Worm (Caenorhabditis elegans): ENCODE measurements around the gene gtf-2H3.

gtf-2H3 gene

ce11 chrIII:10118818-10119217, 1.1 kb downstream of the gtf-2H3 start, which contains the start of gene ZK1128.3:
Gene ZK1128.3, minus strand, starts transcription at chrIII:10118918.
- no peak for TF ChIP-seq scrt-1 (GFP tag; IDR thresholded peaks at IDR 0.05)
- TF ChIP-seq tra-4 (tag; optimal IDR thresholded peaks at IDR 0.05), result no peak
- no peak for TF ChIP-seq ets-7 (tag; optimal IDR thresholded peaks at IDR 0.05)
- TF ChIP-seq hnd-1 (tag; optimal IDR thresholded peaks at IDR 0.05), result no peak
- no peak for TF ChIP-seq pes-1 (GFP tag; IDR thresholded peaks at IDR 0.05)
- TF ChIP-seq tbx-11 (GFP tag; IDR thresholded peaks at IDR 0.05), result no peak
- no peak for TF ChIP-seq hmbx-1 (tag; optimal IDR thresholded peaks at IDR 0.05)
- no peak for TF ChIP-seq F13C5.2 (tag; optimal IDR thresholded peaks at IDR 0.05)
- no peak for TF ChIP-seq sea-1 (GFP tag; conservative IDR thresholded peaks at IDR 0.05)
- TF ChIP-seq ama-1 (optimal IDR thresholded peaks at IDR 0.05), result no peak
- TF ChIP-seq flt-1 (GFP tag; IDR thresholded peaks at IDR 0.05), result no peak
- TF ChIP-seq tbx-37 (GFP tag; conservative IDR thresholded peaks at IDR 0.05), result no peak
- no peak for TF ChIP-seq aly-1 (tag; optimal IDR thresholded peaks at IDR 0.05)
- TF ChIP-seq B0310.2 (tag; optimal IDR thresholded peaks at IDR 0.05), result no peak

- no peak for TF ChIP-seq ama-1 (optimal IDR thresholded peaks at IDR 0.05)
- no peak for TF ChIP-seq hmg-4 (GFP tag; optimal IDR thresholded peaks at IDR 0.05)
- TF ChIP-seq sea-1 (GFP tag; conservative IDR thresholded peaks at IDR 0.05), result no peak
- no peak for TF ChIP-seq ets-7 (tag; optimal IDR thresholded peaks at IDR 0.05)
- TF ChIP-seq scrt-1 (GFP tag; IDR thresholded peaks at IDR 0.05), result no peak
- TF ChIP-seq ceh-36 (tag; optimal IDR thresholded peaks at IDR 0.05), result no peak
- TF ChIP-seq tbx-37 (GFP tag; conservative IDR thresholded peaks at IDR 0.05), result no peak
- TF ChIP-seq tra-4 (tag; optimal IDR thresholded peaks at IDR 0.05), result no peak
- no peak for TF ChIP-seq pes-1 (GFP tag; IDR thresholded peaks at IDR 0.05)
- TF ChIP-seq hnd-1 (tag; optimal IDR thresholded peaks at IDR 0.05), result no peak
- no peak for TF ChIP-seq ceh-13 (GFP tag; optimal IDR thresholded peaks at IDR 0.05)
- no peak for TF ChIP-seq flt-1 (GFP tag; IDR thresholded peaks at IDR 0.05)
- TF ChIP-seq F13C5.2 (tag; optimal IDR thresholded peaks at IDR 0.05), result no peak
- no peak for TF ChIP-seq aly-1 (tag; optimal IDR thresholded peaks at IDR 0.05)
- TF ChIP-seq tbx-11 (GFP tag; IDR thresholded peaks at IDR 0.05), result no peak
- no peak for TF ChIP-seq hmbx-1 (tag; optimal IDR thresholded peaks at IDR 0.05)
Measured at ce11 chrIII:10114662-10115061, 5.3 kb downstream of the gtf-2H3 start, which contains the start of the genes ZK1128.1 and mett-10. Gene ZK1128.1, minus strand, starts transcription at chrIII:10114760. Gene mett-10, plus strand, starts transcription at chrIII:10115036.

- no peak for TF ChIP-seq aly-1 (tag; optimal IDR thresholded peaks at IDR 0.05)
- TF ChIP-seq ceh-36 (tag; optimal IDR thresholded peaks at IDR 0.05), result no peak
- TF ChIP-seq ama-1 (optimal IDR thresholded peaks at IDR 0.05), result no peak
- no peak for TF ChIP-seq hnd-1 (tag; optimal IDR thresholded peaks at IDR 0.05)
- TF ChIP-seq tra-4 (tag; optimal IDR thresholded peaks at IDR 0.05), result no peak
- no peak for TF ChIP-seq F13C5.2 (tag; optimal IDR thresholded peaks at IDR 0.05)
- TF ChIP-seq tbx-11 (GFP tag; IDR thresholded peaks at IDR 0.05), result no peak
- no peak for TF ChIP-seq sea-1 (GFP tag; conservative IDR thresholded peaks at IDR 0.05)
- TF ChIP-seq pes-1 (GFP tag; IDR thresholded peaks at IDR 0.05), result no peak
- TF ChIP-seq flt-1 (GFP tag; IDR thresholded peaks at IDR 0.05), result no peak
- no peak for TF ChIP-seq hmg-4 (GFP tag; optimal IDR thresholded peaks at IDR 0.05)
- no peak for TF ChIP-seq hmbx-1 (tag; optimal IDR thresholded peaks at IDR 0.05)
- no peak for TF ChIP-seq ets-7 (tag; optimal IDR thresholded peaks at IDR 0.05)
- no peak for TF ChIP-seq scrt-1 (GFP tag; IDR thresholded peaks at IDR 0.05)
- no peak for TF ChIP-seq tbx-37 (GFP tag; conservative IDR thresholded peaks at IDR 0.05)
Measured at ce11 chrIII:10112958-10113357, 7.0 kb downstream of the gtf-2H3 start, which contains the start of gene vps-29. Gene vps-29, minus strand, starts transcription at chrIII:10113058.

DNA sequence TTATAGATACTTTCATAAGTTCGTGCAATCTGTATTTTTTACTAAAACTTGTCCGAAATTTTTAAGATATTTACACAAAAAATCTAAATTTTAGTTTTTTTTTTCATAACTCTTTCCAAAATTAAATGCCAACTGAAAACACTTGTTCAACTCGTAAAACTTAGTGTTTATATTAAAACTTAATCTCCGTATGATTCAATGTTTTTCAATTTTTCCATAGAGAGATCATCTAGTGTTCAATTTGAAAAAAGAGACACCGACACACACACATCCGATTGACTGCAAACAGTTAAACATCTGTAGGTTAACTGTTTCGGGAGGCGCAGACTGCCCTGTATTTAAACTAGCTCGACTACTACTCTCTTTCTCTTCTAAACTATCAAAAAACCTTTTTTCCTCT, 11.0 kb downstream of the gtf-2H3 start, which contains the start of gene T16H12.9:
TSS of gene T16H12.9 (plus strand) at position 301 of the 400 bp plus-strand sequence.
- TF ChIP-seq tbx-37 (GFP tag; conservative IDR thresholded peaks at IDR 0.05), result no peak
- TF ChIP-seq tra-4 (tag; optimal IDR thresholded peaks at IDR 0.05), result no peak
- TF ChIP-seq tbx-11 (GFP tag; IDR thresholded peaks at IDR 0.05), result no peak
- no peak for TF ChIP-seq ceh-13 (GFP tag; optimal IDR thresholded peaks at IDR 0.05)
- TF ChIP-seq sea-1 (GFP tag; conservative IDR thresholded peaks at IDR 0.05), result no peak

DNA sequence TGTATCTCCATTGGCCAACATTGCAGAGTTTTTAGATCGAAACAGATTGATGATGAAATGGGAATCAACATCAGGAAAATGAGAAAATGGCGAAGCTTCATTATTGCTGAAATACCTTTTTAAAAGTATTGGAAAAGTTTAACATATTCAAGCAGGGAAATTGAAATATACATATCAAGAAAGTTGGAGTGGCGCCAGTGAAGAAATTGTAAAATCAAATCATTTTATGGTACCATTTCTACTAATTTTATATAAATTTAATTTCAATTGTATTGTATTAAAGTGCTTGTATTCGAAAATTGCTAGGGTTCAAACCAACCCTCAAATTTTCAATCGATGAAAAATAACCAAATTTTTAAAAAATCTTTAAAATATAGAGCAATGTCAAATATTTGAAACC, 13.6 kb downstream of the gtf-2H3 start, which contains the start of gene srt-55:
TSS of gene srt-55 (minus strand) at position 101 of the 400 bp plus-strand sequence.
- TF ChIP-seq ama-1 (optimal IDR thresholded peaks at IDR 0.05) (no peak), hmbx-1 (tag; optimal IDR thresholded peaks at IDR 0.05) (no peak), aly-1 (tag; optimal IDR thresholded peaks at IDR 0.05) (no peak), ceh-13 (GFP tag; optimal IDR thresholded peaks at IDR 0.05) (no peak), ets-7 (tag; optimal IDR thresholded peaks at IDR 0.05) (no peak), pes-1 (GFP tag; IDR thresholded peaks at IDR 0.05) (no peak), tbx-11 (GFP tag; IDR thresholded peaks at IDR 0.05) (no peak), tra-4 (tag; optimal IDR thresholded peaks at IDR 0.05) (no peak), tbx-37 (GFP tag; conservative IDR thresholded peaks at IDR 0.05) (no peak), hmg-4 (GFP tag; optimal IDR thresholded peaks at IDR 0.05) (no peak), scrt-1 (GFP tag; IDR thresholded peaks at IDR 0.05) (no peak), flt-1 (GFP tag; IDR thresholded peaks at IDR 0.05) (no peak), sea-1 (GFP tag; conservative IDR thresholded peaks at IDR 0.05) (no peak), B0310.2 (tag; optimal IDR thresholded peaks at IDR 0.05) (no peak), hnd-1 (tag; optimal IDR thresholded peaks at IDR 0.05) (no peak), F13C5.2 (tag; optimal IDR thresholded peaks at IDR 0.05) (no peak), ceh-36 (tag; optimal IDR thresholded peaks at IDR 0.05) (no peak)

- TF ChIP-seq hmbx-1 (tag; optimal IDR thresholded peaks at IDR 0.05) (no peak), scrt-1 (GFP tag; IDR thresholded peaks at IDR 0.05) (no peak), ceh-13 (GFP tag; optimal IDR thresholded peaks at IDR 0.05) (no peak), tbx-11 (GFP tag; IDR thresholded peaks at IDR 0.05) (no peak), tbx-37 (GFP tag; conservative IDR thresholded peaks at IDR 0.05) (no peak), pes-1 (GFP tag; IDR thresholded peaks at IDR 0.05) (no peak), F13C5.2 (tag; optimal IDR thresholded peaks at IDR 0.05) (no peak), ets-7 (tag; optimal IDR thresholded peaks at IDR 0.05) (no peak), ceh-36 (tag; optimal IDR thresholded peaks at IDR 0.05) (no peak), ama-1 (optimal IDR thresholded peaks at IDR 0.05) (no peak), hnd-1 (tag; optimal IDR thresholded peaks at IDR 0.05) (no peak), aly-1 (tag; optimal IDR thresholded peaks at IDR 0.05) (no peak), B0310.2 (tag; optimal IDR thresholded peaks at IDR 0.05) (no peak), flt-1 (GFP tag; IDR thresholded peaks at IDR 0.05) (no peak), tra-4 (tag; optimal IDR thresholded peaks at IDR 0.05) (no peak)
Measured at ce11 chrIII:10101352-10101751, 18.6 kb downstream of the gtf-2H3 start, which contains the start of gene kel-10. Gene kel-10, minus strand, starts transcription at chrIII:10101452.

DNA sequence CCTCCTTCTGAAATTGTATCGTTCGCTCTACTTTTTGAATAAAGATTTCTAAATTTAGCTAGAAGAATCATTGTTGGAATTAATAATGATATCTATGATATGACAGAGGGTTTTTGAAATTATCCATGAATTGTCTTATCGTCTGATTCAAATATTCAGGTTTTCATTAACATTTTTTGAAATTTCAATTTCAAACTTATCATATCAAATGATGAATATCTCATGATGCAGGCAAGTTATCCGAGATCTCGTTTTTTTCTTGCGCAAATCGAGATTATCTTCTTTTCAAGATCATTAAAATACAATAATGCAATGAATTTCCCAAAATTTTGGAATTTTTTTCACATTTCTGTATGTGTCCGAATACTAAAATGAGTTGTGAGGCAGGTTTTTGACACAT, 22.0 kb downstream of the gtf-2H3 start, which contains the start of gene spop-1:
TSS of gene spop-1 (minus strand) at position 101 of the 400 bp plus-strand sequence.
- no peak for TF ChIP-seq hnd-1 (tag; optimal IDR thresholded peaks at IDR 0.05)
- TF ChIP-seq B0310.2 (tag; optimal IDR thresholded peaks at IDR 0.05), result no peak
- TF ChIP-seq scrt-1 (GFP tag; IDR thresholded peaks at IDR 0.05), result no peak
- TF ChIP-seq ama-1 (optimal IDR thresholded peaks at IDR 0.05), result no peak
- no peak for TF ChIP-seq ets-7 (tag; optimal IDR thresholded peaks at IDR 0.05)
- TF ChIP-seq aly-1 (tag; optimal IDR thresholded peaks at IDR 0.05), result no peak
- TF ChIP-seq pes-1 (GFP tag; IDR thresholded peaks at IDR 0.05), result no peak
- TF ChIP-seq tbx-37 (GFP tag; conservative IDR thresholded peaks at IDR 0.05), result no peak
